Worm (Caenorhabditis elegans): Measurements from ENCODE around the gene str-73.

DNA sequence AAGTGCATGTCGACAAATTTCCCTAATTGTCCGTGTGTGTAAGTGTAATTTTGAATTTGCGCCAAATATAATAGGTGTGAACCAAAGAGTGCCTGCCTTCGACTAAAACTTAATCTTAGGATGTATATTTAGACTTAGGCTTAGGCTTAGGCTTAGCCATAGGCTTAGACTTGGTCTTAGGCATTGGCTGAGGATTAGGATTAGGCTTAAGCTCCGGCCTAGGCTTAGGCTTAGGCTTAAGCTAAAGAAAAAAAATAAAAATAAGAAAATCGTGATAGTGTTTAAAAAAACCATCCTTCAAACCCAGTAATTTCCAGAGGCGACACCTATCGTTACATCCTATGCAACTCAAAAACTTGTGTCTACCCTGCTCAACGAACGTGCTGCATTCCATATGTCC, 16.2 kb downstream of the str-73 start:
- TF ChIP-seq sea-1 (GFP tag; conservative IDR thresholded peaks at IDR 0.05) (no peak), ama-1 (optimal IDR thresholded peaks at IDR 0.05) (no peak)

Data from whole organism, early embryonic.